Fruit fly (Drosophila melanogaster) whole organism, wandering third instar larva: ENCODE measurements around the gene Cby.
A peak's percentile ranks its signal among the peaks of the same experiment; 100 is the strongest.

Source experiments
- Abd-B ChIP-seq: fragments of >200 bp; optimal IDR thresholded peaks from 2 replicates; lab custom pipeline; 2017; ENCODE audit warnings: missing biosample characterization, missing genetic modification characterization
- CG32264 ChIP-seq: fragments of 200-800 bp; sonication (Bioruptor generic); optimal IDR thresholded peaks from 2 replicates; lab custom pipeline; 2016; ENCODE audit warnings: missing biosample characterization, missing genetic modification characterization
- CG9705 ChIP-seq: fragments of 200-800 bp; sonication (Bioruptor generic); optimal IDR thresholded peaks from 2 replicates; lab custom pipeline; 2018; ENCODE audit warnings: missing biosample characterization, mild to moderate bottlenecking, missing genetic modification characterization
- CrebA ChIP-seq: fragments of 200-800 bp; sonication (Bioruptor generic); optimal IDR thresholded peaks from 2 replicates; lab custom pipeline; 2016; ENCODE audit warnings: missing biosample characterization, mild to moderate bottlenecking, missing genetic modification characterization, borderline replicate concordance
- Dfd ChIP-seq: fragments of >200 bp; optimal IDR thresholded peaks from 2 replicates; lab custom pipeline; 2017; ENCODE audit warnings: missing biosample characterization, missing genetic modification characterization
- Dif ChIP-seq: fragments of 200-275, 200-300 bp; sonication (Bioruptor generic); optimal IDR thresholded peaks from 2 replicates; lab custom pipeline; 2018; ENCODE audit warnings: missing biosample characterization, missing genetic modification characterization; ENCODE audit not compliant: partially characterized antibody
- GATAd ChIP-seq: sonication (Bioruptor generic); optimal IDR thresholded peaks from 2 replicates; lab custom pipeline; 2016; ENCODE audit warnings: missing biosample characterization, missing genetic modification characterization
- HLH106 ChIP-seq: fragments of 200-800 bp; optimal IDR thresholded peaks from 3 replicates; lab custom pipeline; 2019; ENCODE audit warnings: missing biosample characterization, mild to moderate bottlenecking, missing genetic modification characterization, moderate library complexity
- Hnf4 ChIP-seq: fragments of 200-800 bp; sonication (Bioruptor generic); optimal IDR thresholded peaks from 2 replicates; lab custom pipeline; 2016; ENCODE audit warnings: missing biosample characterization, mild to moderate bottlenecking, missing genetic modification characterization
- Hr78 ChIP-seq: fragments of >200 bp; optimal IDR thresholded peaks from 2 replicates; lab custom pipeline; 2017; ENCODE audit warnings: missing biosample characterization, missing genetic modification characterization
- Hr83 ChIP-seq: fragments of 200-300 bp; sonication (Bioruptor generic); optimal IDR thresholded peaks from 2 replicates; lab custom pipeline; 2016; ENCODE audit warnings: missing biosample characterization, mild to moderate bottlenecking, missing genetic modification characterization, moderate library complexity; ENCODE audit not compliant: poor library complexity, severe bottlenecking
- Jra ChIP-seq: sonication (Bioruptor generic); optimal IDR thresholded peaks from 2 replicates; lab custom pipeline; 2016; ENCODE audit warnings: missing biosample characterization, missing genetic modification characterization
- Mio ChIP-seq: sonication (Bioruptor generic); optimal IDR thresholded peaks from 2 replicates; lab custom pipeline; 2016; ENCODE audit warnings: missing biosample characterization, missing genetic modification characterization
- Myc ChIP-seq: fragments of >200 bp; optimal IDR thresholded peaks from 2 replicates; lab custom pipeline; 2017
- N ChIP-seq: fragments of >200 bp; optimal IDR thresholded peaks from 2 replicates; lab custom pipeline; 2018; ENCODE audit warnings: missing biosample characterization, missing external identifiers, missing genetic modification characterization
- OdsH ChIP-seq: fragments of 200-800 bp; sonication (Bioruptor generic); optimal IDR thresholded peaks from 2 replicates; lab custom pipeline; 2016; ENCODE audit warnings: missing biosample characterization, mild to moderate bottlenecking, missing genetic modification characterization
- Rel ChIP-seq, 2 experiments: fragments of 200-800 bp; sonication (Bioruptor generic) in 1 of 2; optimal IDR thresholded peaks; 2 replicates in 1 of 2; 3 replicates in 1 of 2; lab custom pipeline; 2016 to 2019; ENCODE audit warnings: mild to moderate bottlenecking in 2 of 2, missing biosample characterization in 2 of 2, missing genetic modification characterization in 2 of 2, moderate library complexity in 1 of 2
- Sp1 ChIP-seq: fragments of 200-800 bp; sonication (Bioruptor generic); optimal IDR thresholded peaks from 3 replicates; lab custom pipeline; 2019; ENCODE audit warnings: missing biosample characterization, mild to moderate bottlenecking, missing genetic modification characterization, moderate library complexity
- Vsx2 ChIP-seq: fragments of 200-300, 225-300 bp; sonication (Bioruptor generic); optimal IDR thresholded peaks from 2 replicates; lab custom pipeline; 2018; ENCODE audit warnings: missing biosample characterization, missing genetic modification characterization; ENCODE audit not compliant: partially characterized antibody
- br ChIP-seq: fragments of 200-800 bp; sonication (Bioruptor generic); optimal IDR thresholded peaks from 2 replicates; lab custom pipeline; 2016; ENCODE audit warnings: missing biosample characterization, missing genetic modification characterization
- brk ChIP-seq: fragments of 200-800 bp; sonication (Bioruptor generic); optimal IDR thresholded peaks from 2 replicates; lab custom pipeline; 2016; ENCODE audit warnings: missing biosample characterization, mild to moderate bottlenecking, missing genetic modification characterization
- dl ChIP-seq, 2 experiments: fragments of 175-275, 200-275 bp in 1 of 2; fragments of 200-275 bp in 1 of 2; sonication (Bioruptor generic); optimal IDR thresholded peaks; lab custom pipeline; 2018; ENCODE audit warnings: mild to moderate bottlenecking in 2 of 2, missing biosample characterization in 2 of 2, missing genetic modification characterization in 2 of 2, moderate library complexity in 2 of 2; ENCODE audit not compliant: partially characterized antibody in 2 of 2, insufficient read depth in 1 of 2
- dmrt93B ChIP-seq: fragments of 200-800 bp; sonication (Bioruptor generic); optimal IDR thresholded peaks from 2 replicates; lab custom pipeline; 2018; ENCODE audit warnings: missing biosample characterization, mild to moderate bottlenecking, missing genetic modification characterization
- dsf ChIP-seq: sonication (Bioruptor generic); optimal IDR thresholded peaks from 2 replicates; lab custom pipeline; 2016; ENCODE audit warnings: missing biosample characterization, missing genetic modification characterization, borderline replicate concordance
- ey ChIP-seq: fragments of 200-800 bp; sonication (Bioruptor generic); optimal IDR thresholded peaks from 2 replicates; lab custom pipeline; 2016; ENCODE audit warnings: missing biosample characterization, missing genetic modification characterization
- foxo ChIP-seq, 2 experiments: fragments of 200-800 bp; sonication (Bioruptor generic); optimal IDR thresholded peaks; 2 replicates in 1 of 2; 3 replicates in 1 of 2; lab custom pipeline; 2016 to 2017; ENCODE audit warnings: missing biosample characterization in 2 of 2, missing genetic modification characterization in 2 of 2
- fru ChIP-seq: fragments of 200-800 bp; sonication (Bioruptor generic); optimal IDR thresholded peaks from 3 replicates; lab custom pipeline; 2016; ENCODE audit warnings: missing biosample characterization, mild to moderate bottlenecking, missing genetic modification characterization
- h ChIP-seq: fragments of 200-800 bp; sonication (Bioruptor generic); optimal IDR thresholded peaks from 3 replicates; lab custom pipeline; 2016; ENCODE audit warnings: missing biosample characterization, mild to moderate bottlenecking, missing genetic modification characterization
- jim ChIP-seq: fragments of 175-275, 200-325 bp; sonication (Bioruptor generic); optimal IDR thresholded peaks from 2 replicates; lab custom pipeline; 2016; ENCODE audit warnings: missing biosample characterization, mild to moderate bottlenecking, missing genetic modification characterization
- lola ChIP-seq: fragments of >200 bp; optimal IDR thresholded peaks from 2 replicates; lab custom pipeline; 2017; ENCODE audit warnings: missing biosample characterization, missing genetic modification characterization
- pan ChIP-seq: fragments of >200 bp; optimal IDR thresholded peaks from 2 replicates; lab custom pipeline; 2017
- psq ChIP-seq: fragments of 200-800 bp; sonication (Bioruptor generic); optimal IDR thresholded peaks from 3 replicates; lab custom pipeline; 2017; ENCODE audit warnings: missing biosample characterization, mild to moderate bottlenecking, missing genetic modification characterization, moderate library complexity
- rgr ChIP-seq: fragments of 200-800 bp; sonication (Bioruptor generic); optimal IDR thresholded peaks from 3 replicates; lab custom pipeline; 2016; ENCODE audit warnings: missing biosample characterization, mild to moderate bottlenecking, missing genetic modification characterization
- sage ChIP-seq: fragments of 200-800 bp; sonication (Bioruptor generic); optimal IDR thresholded peaks from 2 replicates; lab custom pipeline; 2016; ENCODE audit warnings: missing biosample characterization, mild to moderate bottlenecking, missing genetic modification characterization
- sv ChIP-seq: fragments of 200-800 bp; sonication (Bioruptor generic); optimal IDR thresholded peaks from 3 replicates; lab custom pipeline; 2016; ENCODE audit warnings: missing biosample characterization, missing genetic modification characterization
- tai ChIP-seq: sonication (Bioruptor generic); optimal IDR thresholded peaks from 2 replicates; lab custom pipeline; 2016; ENCODE audit warnings: missing biosample characterization, missing genetic modification characterization
- usp ChIP-seq: fragments of >200 bp; optimal IDR thresholded peaks from 2 replicates; lab custom pipeline; 2017; ENCODE audit warnings: missing biosample characterization, missing genetic modification characterization
- woc ChIP-seq: sonication (Bioruptor generic); optimal IDR thresholded peaks from 2 replicates; lab custom pipeline; 2016; ENCODE audit warnings: missing biosample characterization, mild to moderate bottlenecking, missing genetic modification characterization

The Cby gene

dm6 chr3R:21846559-21846958, 21.2 kb upstream of the Cby start, which contains the start of gene Gr93d:
Gr93d (minus strand) TSS chr3R:21846659.
- TF ChIP-seq psq (GFP tag; lab: Kevin White, UChicago): no peak
- TF ChIP-seq lola (GFP tag; lab: Kevin White, UChicago): no peak
- no peak for TF ChIP-seq CrebA
- no peak for TF ChIP-seq fru (GFP tag; lab: Kevin White, UChicago)
- TF ChIP-seq Hr83: no peak
- no peak for TF ChIP-seq tai (GFP tag; lab: Kevin White, UChicago)
- TF ChIP-seq dmrt93B: no peak
- TF ChIP-seq ey (GFP tag; lab: Kevin White, UChicago): no peak
- TF ChIP-seq rgr: no peak
- TF ChIP-seq dsf (GFP tag; lab: Kevin White, UChicago): no peak
- no peak for TF ChIP-seq dl (GFP tag; optimal IDR thresholded peaks at IDR 0.05; lab: Kevin White, UChicago; ENCODE audit: insufficient read depth in 1 of 2, partially characterized antibody in 2 of 2)
- TF ChIP-seq, all 38 proteins: peak for 0

dm6 chr3R:21847438-21847837, 20.4 kb upstream of the Cby start:
- TF ChIP-seq psq (GFP tag; lab: Kevin White, UChicago): no peak
- no peak for TF ChIP-seq Rel (GFP tag; optimal IDR thresholded peaks at IDR 0.05; lab: Kevin White, UChicago)
- TF ChIP-seq Rel (tag; optimal IDR thresholded peaks at IDR 0.05; lab: Kevin White, UChicago): peak; percentile 92
- no peak for TF ChIP-seq br (GFP tag; lab: Kevin White, UChicago)

- no peak for TF ChIP-seq Hr78
- no peak for TF ChIP-seq dsf (GFP tag; lab: Kevin White, UChicago)
- TF ChIP-seq tai (GFP tag; lab: Kevin White, UChicago): no peak
- no peak for TF ChIP-seq br (GFP tag; lab: Kevin White, UChicago)
- TF ChIP-seq Hnf4 (GFP tag; lab: Kevin White, UChicago): no peak
- no peak for TF ChIP-seq h (GFP tag; lab: Kevin White, UChicago)
- TF ChIP-seq N (GFP tag; lab: Kevin White, UChicago): no peak
Measured at dm6 chr3R:21848271-21848670, 19.5 kb upstream of the Cby start.

dm6 chr3R:21848987-21849442, 18.8 kb upstream of the Cby start:
- TF ChIP-seq ey (GFP tag; lab: Kevin White, UChicago): peak; percentile 95
- TF ChIP-seq jim: no peak
- peak; percentile 31 for TF ChIP-seq sv (GFP tag; lab: Kevin White, UChicago)
- peak; percentile 96 for TF ChIP-seq Sp1 (GFP tag; lab: Kevin White, UChicago)
- TF ChIP-seq brk (GFP tag; lab: Kevin White, UChicago): peak; percentile 82
- TF ChIP-seq CG32264 (GFP tag; lab: Kevin White, UChicago): peak; percentile 93
- TF ChIP-seq woc (GFP tag; lab: Kevin White, UChicago): peak; percentile 97
- no peak for TF ChIP-seq usp (GFP tag; lab: Kevin White, UChicago)
- peak; percentile 87 for TF ChIP-seq Dfd (GFP tag; lab: Kevin White, UChicago)
- TF ChIP-seq dmrt93B: peak; percentile 95
- peak; percentile 87 to 97 for TF ChIP-seq foxo (GFP tag; optimal IDR thresholded peaks at IDR 0.05; lab: Kevin White, UChicago)
- TF ChIP-seq Hr83: no peak
- no peak for TF ChIP-seq dl (GFP tag; optimal IDR thresholded peaks at IDR 0.05; lab: Kevin White, UChicago; ENCODE audit: insufficient read depth in 1 of 2, partially characterized antibody in 2 of 2)
- TF ChIP-seq lola (GFP tag; lab: Kevin White, UChicago): no peak
- peak; percentile 94 for TF ChIP-seq rgr
- TF ChIP-seq Abd-B (GFP tag; lab: Kevin White, UChicago): no peak
- TF ChIP-seq Vsx2 (GFP tag; lab: Kevin White, UChicago): no peak
- peak; percentile 90 for TF ChIP-seq Jra (GFP tag; lab: Kevin White, UChicago)
- TF ChIP-seq Myc: no peak
- no peak for TF ChIP-seq CrebA
- peak; percentile 87 for TF ChIP-seq sage (GFP tag; lab: Kevin White, UChicago)
- peak; percentile 71 for TF ChIP-seq dsf (GFP tag; lab: Kevin White, UChicago)
- no peak for TF ChIP-seq Dif (GFP tag; lab: Kevin White, UChicago)
- peak; percentile 89 for TF ChIP-seq Hnf4 (GFP tag; lab: Kevin White, UChicago)
- TF ChIP-seq Rel (GFP tag; optimal IDR thresholded peaks at IDR 0.05; lab: Kevin White, UChicago): peak; percentile 73
- TF ChIP-seq Rel (tag; optimal IDR thresholded peaks at IDR 0.05; lab: Kevin White, UChicago): peak; percentile 74
- TF ChIP-seq br (GFP tag; lab: Kevin White, UChicago): peak; percentile 95
- no peak for TF ChIP-seq N (GFP tag; lab: Kevin White, UChicago)
- TF ChIP-seq tai (GFP tag; lab: Kevin White, UChicago): peak; percentile 82
- peak; percentile 93 for TF ChIP-seq psq (GFP tag; lab: Kevin White, UChicago)
- peak; percentile 98 for TF ChIP-seq fru (GFP tag; lab: Kevin White, UChicago)
- TF ChIP-seq Hr78: no peak
- TF ChIP-seq OdsH (GFP tag; lab: Kevin White, UChicago): peak; percentile 97
- TF ChIP-seq Mio: no peak
- TF ChIP-seq GATAd: no peak
- peak; percentile 95 for TF ChIP-seq HLH106 (tag; lab: Kevin White, UChicago)
- no peak for TF ChIP-seq pan (lab: Kevin White, UChicago)
- TF ChIP-seq h (GFP tag; lab: Kevin White, UChicago): peak; percentile 96
- peak; percentile 91 for TF ChIP-seq CG9705
